Fruit fly (Drosophila melanogaster) whole organism, wandering third instar larva: ENCODE results near the gene CG5934.

Experiments used
- Abd-B ChIP-seq: fragments of >200 bp; optimal IDR thresholded peaks from 2 replicates; lab custom pipeline; 2017; ENCODE audit warnings: missing biosample characterization, missing genetic modification characterization
- CG32264 ChIP-seq: fragments of 200-800 bp; sonication (Bioruptor generic); optimal IDR thresholded peaks from 2 replicates; lab custom pipeline; 2016; ENCODE audit warnings: missing biosample characterization, missing genetic modification characterization
- CG9705 ChIP-seq: fragments of 200-800 bp; sonication (Bioruptor generic); optimal IDR thresholded peaks from 2 replicates; lab custom pipeline; 2018; ENCODE audit warnings: missing biosample characterization, mild to moderate bottlenecking, missing genetic modification characterization
- CrebA ChIP-seq: fragments of 200-800 bp; sonication (Bioruptor generic); optimal IDR thresholded peaks from 2 replicates; lab custom pipeline; 2016; ENCODE audit warnings: missing biosample characterization, mild to moderate bottlenecking, missing genetic modification characterization, borderline replicate concordance
- Dfd ChIP-seq: fragments of >200 bp; optimal IDR thresholded peaks from 2 replicates; lab custom pipeline; 2017; ENCODE audit warnings: missing biosample characterization, missing genetic modification characterization
- Dif ChIP-seq: fragments of 200-275, 200-300 bp; sonication (Bioruptor generic); optimal IDR thresholded peaks from 2 replicates; lab custom pipeline; 2018; ENCODE audit warnings: missing biosample characterization, missing genetic modification characterization; ENCODE audit not compliant: partially characterized antibody
- GATAd ChIP-seq: sonication (Bioruptor generic); optimal IDR thresholded peaks from 2 replicates; lab custom pipeline; 2016; ENCODE audit warnings: missing biosample characterization, missing genetic modification characterization
- HLH106 ChIP-seq: fragments of 200-800 bp; optimal IDR thresholded peaks from 3 replicates; lab custom pipeline; 2019; ENCODE audit warnings: missing biosample characterization, mild to moderate bottlenecking, missing genetic modification characterization, moderate library complexity
- Hnf4 ChIP-seq: fragments of 200-800 bp; sonication (Bioruptor generic); optimal IDR thresholded peaks from 2 replicates; lab custom pipeline; 2016; ENCODE audit warnings: missing biosample characterization, mild to moderate bottlenecking, missing genetic modification characterization
- Hr78 ChIP-seq: fragments of >200 bp; optimal IDR thresholded peaks from 2 replicates; lab custom pipeline; 2017; ENCODE audit warnings: missing biosample characterization, missing genetic modification characterization
- Hr83 ChIP-seq: fragments of 200-300 bp; sonication (Bioruptor generic); optimal IDR thresholded peaks from 2 replicates; lab custom pipeline; 2016; ENCODE audit warnings: missing biosample characterization, mild to moderate bottlenecking, missing genetic modification characterization, moderate library complexity; ENCODE audit not compliant: poor library complexity, severe bottlenecking
- Jra ChIP-seq: sonication (Bioruptor generic); optimal IDR thresholded peaks from 2 replicates; lab custom pipeline; 2016; ENCODE audit warnings: missing biosample characterization, missing genetic modification characterization
- Mio ChIP-seq: sonication (Bioruptor generic); optimal IDR thresholded peaks from 2 replicates; lab custom pipeline; 2016; ENCODE audit warnings: missing biosample characterization, missing genetic modification characterization
- Myc ChIP-seq: fragments of >200 bp; optimal IDR thresholded peaks from 2 replicates; lab custom pipeline; 2017
- N ChIP-seq: fragments of >200 bp; optimal IDR thresholded peaks from 2 replicates; lab custom pipeline; 2018; ENCODE audit warnings: missing biosample characterization, missing external identifiers, missing genetic modification characterization
- OdsH ChIP-seq: fragments of 200-800 bp; sonication (Bioruptor generic); optimal IDR thresholded peaks from 2 replicates; lab custom pipeline; 2016; ENCODE audit warnings: missing biosample characterization, mild to moderate bottlenecking, missing genetic modification characterization
- Rel ChIP-seq, 2 experiments: fragments of 200-800 bp; sonication (Bioruptor generic) in 1 of 2; optimal IDR thresholded peaks; 2 replicates in 1 of 2; 3 replicates in 1 of 2; lab custom pipeline; 2016 to 2019; ENCODE audit warnings: mild to moderate bottlenecking in 2 of 2, missing biosample characterization in 2 of 2, missing genetic modification characterization in 2 of 2, moderate library complexity in 1 of 2
- Sp1 ChIP-seq: fragments of 200-800 bp; sonication (Bioruptor generic); optimal IDR thresholded peaks from 3 replicates; lab custom pipeline; 2019; ENCODE audit warnings: missing biosample characterization, mild to moderate bottlenecking, missing genetic modification characterization, moderate library complexity
- Vsx2 ChIP-seq: fragments of 200-300, 225-300 bp; sonication (Bioruptor generic); optimal IDR thresholded peaks from 2 replicates; lab custom pipeline; 2018; ENCODE audit warnings: missing biosample characterization, missing genetic modification characterization; ENCODE audit not compliant: partially characterized antibody
- br ChIP-seq: fragments of 200-800 bp; sonication (Bioruptor generic); optimal IDR thresholded peaks from 2 replicates; lab custom pipeline; 2016; ENCODE audit warnings: missing biosample characterization, missing genetic modification characterization
- brk ChIP-seq: fragments of 200-800 bp; sonication (Bioruptor generic); optimal IDR thresholded peaks from 2 replicates; lab custom pipeline; 2016; ENCODE audit warnings: missing biosample characterization, mild to moderate bottlenecking, missing genetic modification characterization
- dl ChIP-seq, 2 experiments: fragments of 175-275, 200-275 bp in 1 of 2; fragments of 200-275 bp in 1 of 2; sonication (Bioruptor generic); optimal IDR thresholded peaks; lab custom pipeline; 2018; ENCODE audit warnings: mild to moderate bottlenecking in 2 of 2, missing biosample characterization in 2 of 2, missing genetic modification characterization in 2 of 2, moderate library complexity in 2 of 2; ENCODE audit not compliant: partially characterized antibody in 2 of 2, insufficient read depth in 1 of 2
- dmrt93B ChIP-seq: fragments of 200-800 bp; sonication (Bioruptor generic); optimal IDR thresholded peaks from 2 replicates; lab custom pipeline; 2018; ENCODE audit warnings: missing biosample characterization, mild to moderate bottlenecking, missing genetic modification characterization
- dsf ChIP-seq: sonication (Bioruptor generic); optimal IDR thresholded peaks from 2 replicates; lab custom pipeline; 2016; ENCODE audit warnings: missing biosample characterization, missing genetic modification characterization, borderline replicate concordance
- ey ChIP-seq: fragments of 200-800 bp; sonication (Bioruptor generic); optimal IDR thresholded peaks from 2 replicates; lab custom pipeline; 2016; ENCODE audit warnings: missing biosample characterization, missing genetic modification characterization
- foxo ChIP-seq, 2 experiments: fragments of 200-800 bp; sonication (Bioruptor generic); optimal IDR thresholded peaks; 2 replicates in 1 of 2; 3 replicates in 1 of 2; lab custom pipeline; 2016 to 2017; ENCODE audit warnings: missing biosample characterization in 2 of 2, missing genetic modification characterization in 2 of 2
- fru ChIP-seq: fragments of 200-800 bp; sonication (Bioruptor generic); optimal IDR thresholded peaks from 3 replicates; lab custom pipeline; 2016; ENCODE audit warnings: missing biosample characterization, mild to moderate bottlenecking, missing genetic modification characterization
- h ChIP-seq: fragments of 200-800 bp; sonication (Bioruptor generic); optimal IDR thresholded peaks from 3 replicates; lab custom pipeline; 2016; ENCODE audit warnings: missing biosample characterization, mild to moderate bottlenecking, missing genetic modification characterization
- jim ChIP-seq: fragments of 175-275, 200-325 bp; sonication (Bioruptor generic); optimal IDR thresholded peaks from 2 replicates; lab custom pipeline; 2016; ENCODE audit warnings: missing biosample characterization, mild to moderate bottlenecking, missing genetic modification characterization
- lola ChIP-seq: fragments of >200 bp; optimal IDR thresholded peaks from 2 replicates; lab custom pipeline; 2017; ENCODE audit warnings: missing biosample characterization, missing genetic modification characterization
- pan ChIP-seq: fragments of >200 bp; optimal IDR thresholded peaks from 2 replicates; lab custom pipeline; 2017
- psq ChIP-seq: fragments of 200-800 bp; sonication (Bioruptor generic); optimal IDR thresholded peaks from 3 replicates; lab custom pipeline; 2017; ENCODE audit warnings: missing biosample characterization, mild to moderate bottlenecking, missing genetic modification characterization, moderate library complexity
- rgr ChIP-seq: fragments of 200-800 bp; sonication (Bioruptor generic); optimal IDR thresholded peaks from 3 replicates; lab custom pipeline; 2016; ENCODE audit warnings: missing biosample characterization, mild to moderate bottlenecking, missing genetic modification characterization
- sage ChIP-seq: fragments of 200-800 bp; sonication (Bioruptor generic); optimal IDR thresholded peaks from 2 replicates; lab custom pipeline; 2016; ENCODE audit warnings: missing biosample characterization, mild to moderate bottlenecking, missing genetic modification characterization
- sv ChIP-seq: fragments of 200-800 bp; sonication (Bioruptor generic); optimal IDR thresholded peaks from 3 replicates; lab custom pipeline; 2016; ENCODE audit warnings: missing biosample characterization, missing genetic modification characterization
- tai ChIP-seq: sonication (Bioruptor generic); optimal IDR thresholded peaks from 2 replicates; lab custom pipeline; 2016; ENCODE audit warnings: missing biosample characterization, missing genetic modification characterization
- usp ChIP-seq: fragments of >200 bp; optimal IDR thresholded peaks from 2 replicates; lab custom pipeline; 2017; ENCODE audit warnings: missing biosample characterization, missing genetic modification characterization
- woc ChIP-seq: sonication (Bioruptor generic); optimal IDR thresholded peaks from 2 replicates; lab custom pipeline; 2016; ENCODE audit warnings: missing biosample characterization, mild to moderate bottlenecking, missing genetic modification characterization

The CG5934 gene

dm6 chr3R:27250907-27251306 lies 22.6 kb upstream of the CG5934 start, which contains the start of the genes TTLL6B and TfIIA-L:
Gene TTLL6B, minus strand, starts transcription at chr3R:27251007.
Gene TfIIA-L, plus strand, starts transcription at chr3R:27251112.
- no peak for TF ChIP-seq brk (GFP tag; lab: Kevin White, UChicago)
- TF ChIP-seq Rel (GFP tag; optimal IDR thresholded peaks at IDR 0.05; lab: Kevin White, UChicago): no peak
- no peak for TF ChIP-seq Rel (tag; optimal IDR thresholded peaks at IDR 0.05; lab: Kevin White, UChicago)
- no peak for TF ChIP-seq Myc
- TF ChIP-seq dl (GFP tag; optimal IDR thresholded peaks at IDR 0.05; lab: Kevin White, UChicago; ENCODE audit: insufficient read depth in 1 of 2, partially characterized antibody in 2 of 2): no peak
- TF ChIP-seq, all 38 proteins: peak for 0

- TF ChIP-seq Hnf4 (GFP tag; lab: Kevin White, UChicago): no peak
- no peak for TF ChIP-seq sage (GFP tag; lab: Kevin White, UChicago)
- peak; percentile 82 for TF ChIP-seq ey (GFP tag; lab: Kevin White, UChicago)
- TF ChIP-seq N (GFP tag; lab: Kevin White, UChicago): no peak
- no peak for TF ChIP-seq Jra (GFP tag; lab: Kevin White, UChicago)
- TF ChIP-seq sv: peak; percentile 85
- no peak for TF ChIP-seq dsf (GFP tag; lab: Kevin White, UChicago)
- no peak for TF ChIP-seq Rel (GFP tag; optimal IDR thresholded peaks at IDR 0.05; lab: Kevin White, UChicago)
- peak; percentile 61 for TF ChIP-seq Rel (tag; optimal IDR thresholded peaks at IDR 0.05; lab: Kevin White, UChicago)
- no peak for TF ChIP-seq br (GFP tag; lab: Kevin White, UChicago)
- no peak for TF ChIP-seq dmrt93B (GFP tag; lab: Kevin White, UChicago)
- TF ChIP-seq fru: no peak
- peak; percentile 49 for TF ChIP-seq Mio (GFP tag; lab: Kevin White, UChicago)
- TF ChIP-seq usp (GFP tag; lab: Kevin White, UChicago): no peak
- no peak for TF ChIP-seq pan (lab: Kevin White, UChicago)
- no peak for TF ChIP-seq CrebA (GFP tag; lab: Kevin White, UChicago)
- no peak for TF ChIP-seq woc (GFP tag; lab: Kevin White, UChicago)
- peak; percentile 84 for TF ChIP-seq rgr (GFP tag; lab: Kevin White, UChicago)
- TF ChIP-seq Hr78 (GFP tag; lab: Kevin White, UChicago): no peak
- no peak for TF ChIP-seq Dif (GFP tag; lab: Kevin White, UChicago)
- no peak for TF ChIP-seq dl (GFP tag; optimal IDR thresholded peaks at IDR 0.05; lab: Kevin White, UChicago; ENCODE audit: insufficient read depth in 1 of 2, partially characterized antibody in 2 of 2)
- TF ChIP-seq CG9705 (GFP tag; lab: Kevin White, UChicago): peak; percentile 74
- peak; percentile 91 for TF ChIP-seq Hr83 (GFP tag; lab: Kevin White, UChicago)
- TF ChIP-seq Sp1 (GFP tag; lab: Kevin White, UChicago): peak; percentile 72
- TF ChIP-seq HLH106 (tag; lab: Kevin White, UChicago): peak; percentile 84
- peak; percentile 84 for TF ChIP-seq h (GFP tag; lab: Kevin White, UChicago)
- no peak for TF ChIP-seq brk (GFP tag; lab: Kevin White, UChicago)
- no peak for TF ChIP-seq Abd-B (GFP tag; lab: Kevin White, UChicago)
- TF ChIP-seq GATAd: peak; percentile 60
- TF ChIP-seq Dfd (GFP tag; lab: Kevin White, UChicago): no peak
- TF ChIP-seq foxo (GFP tag; optimal IDR thresholded peaks at IDR 0.05; lab: Kevin White, UChicago): peak in 1 of 2 experiments; percentile 88
- no peak for TF ChIP-seq tai (GFP tag; lab: Kevin White, UChicago)
- TF ChIP-seq CG32264 (GFP tag; lab: Kevin White, UChicago): peak; percentile 50
- peak; percentile 74 for TF ChIP-seq OdsH (GFP tag; lab: Kevin White, UChicago)
- peak; percentile 73 for TF ChIP-seq psq (GFP tag; lab: Kevin White, UChicago)
- TF ChIP-seq Myc: no peak
- no peak for TF ChIP-seq lola (GFP tag; lab: Kevin White, UChicago)
- no peak for TF ChIP-seq jim (GFP tag; lab: Kevin White, UChicago)
- no peak for TF ChIP-seq Vsx2 (GFP tag; lab: Kevin White, UChicago)
- TF ChIP-seq, all 38 proteins: peak for 15
Observed at dm6 chr3R:27253136-27253920, 20.2 kb upstream of the CG5934 start, which contains the start of gene pll. Gene pll, minus strand, starts transcription at chr3R:27253182.
